Worm (Caenorhabditis elegans): ENCODE measurements around the gene cest-5.2.

Gene cest-5.2

DNA sequence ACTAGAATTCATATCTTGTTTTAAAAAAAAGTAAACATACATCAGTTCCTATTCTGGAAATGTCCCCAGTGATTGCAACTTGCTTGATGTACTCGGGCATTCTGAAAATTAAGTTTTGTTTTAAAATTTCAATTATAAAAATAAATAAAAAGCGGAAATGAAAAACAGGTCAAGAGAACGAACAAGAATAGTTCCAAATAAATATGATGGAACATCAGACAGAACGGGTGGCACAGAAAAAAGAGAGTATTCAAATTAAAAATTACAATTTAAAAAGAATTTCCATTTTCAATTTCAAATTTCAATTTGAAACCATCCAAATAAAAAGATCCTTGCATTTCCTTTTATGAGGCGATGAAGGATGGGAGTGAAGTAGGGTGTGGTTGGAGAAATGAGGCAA lies 6.5 kb downstream of the cest-5.2 start, which contains the start of gene C01B10.3:
C01B10.3 (minus strand) TSS at position 101 of the 400 bp plus-strand sequence.
- no peak for TF ChIP-seq xbp-1 (tag; optimal IDR thresholded peaks at IDR 0.05)
- no peak for TF ChIP-seq elt-2 (tag; optimal IDR thresholded peaks at IDR 0.05)
- no peak for TF ChIP-seq nhr-84 (tag; optimal IDR thresholded peaks at IDR 0.05)
- TF ChIP-seq egl-27 (tag; optimal IDR thresholded peaks at IDR 0.05) = no peak
- no peak for TF ChIP-seq lin-15B (tag; optimal IDR thresholded peaks at IDR 0.05)
- TF ChIP-seq unc-86 (tag; optimal IDR thresholded peaks at IDR 0.05) = no peak
- TF ChIP-seq fkh-8 (tag; optimal IDR thresholded peaks at IDR 0.05) = no peak
- no peak for TF ChIP-seq aly-2 (tag; optimal IDR thresholded peaks at IDR 0.05)
- no peak for TF ChIP-seq nhr-85 (tag)
- TF ChIP-seq snpc-4 (tag; optimal IDR thresholded peaks at IDR 0.05) = no peak
- TF ChIP-seq nhr-19 (GFP tag; conservative IDR thresholded peaks at IDR 0.05) = no peak
- TF ChIP-seq zag-1 (tag; optimal IDR thresholded peaks at IDR 0.05) = no peak
- TF ChIP-seq unc-62 (GFP tag; optimal IDR thresholded peaks at IDR 0.05) = no peak
- TF ChIP-seq alr-1 (tag; optimal IDR thresholded peaks at IDR 0.05; ENCODE audit: borderline replicate concordance) = no peak
- TF ChIP-seq nhr-47 (tag; optimal IDR thresholded peaks at IDR 0.05) = no peak
- no peak for TF ChIP-seq pax-3 (tag; optimal IDR thresholded peaks at IDR 0.05)
- TF ChIP-seq ceh-63 (GFP tag; optimal IDR thresholded peaks at IDR 0.05) = no peak

DNA sequence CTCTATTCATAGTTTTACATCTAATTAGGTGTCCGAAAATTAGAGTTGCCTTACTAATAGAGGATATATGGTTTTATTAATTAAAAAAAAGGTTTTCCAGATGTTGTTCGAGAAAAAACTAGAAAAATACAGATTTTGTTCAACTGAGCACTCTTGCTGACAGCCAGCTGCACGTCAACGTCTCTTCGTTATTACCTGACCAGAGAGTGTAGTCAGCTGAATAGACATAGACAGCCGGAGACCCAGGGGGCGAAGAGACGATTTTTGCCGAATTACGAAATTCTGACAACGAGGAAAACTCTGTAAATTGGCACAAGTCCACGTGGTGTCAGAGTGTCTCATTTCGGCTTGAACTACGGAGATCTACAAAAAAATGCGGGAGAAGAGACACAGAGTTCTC lies 9.1 kb downstream of the cest-5.2 start:
- TF ChIP-seq mdl-1 (tag; optimal IDR thresholded peaks at IDR 0.05) (peak in 1 of 2 experiments; percentile 2), skn-1 (tag; optimal IDR thresholded peaks at IDR 0.05) (peak; percentile 48), nhr-20 (tag; optimal IDR thresholded peaks at IDR 0.05) (peak; percentile 24), fkh-10 (GFP tag; optimal IDR thresholded peaks at IDR 0.05) (no peak), lin-13 (GFP tag; optimal IDR thresholded peaks at IDR 0.05) (no peak), efl-1 (optimal IDR thresholded peaks at IDR 0.05) (peak; percentile 12 to 53), efl-1 (GFP tag; optimal IDR thresholded peaks at IDR 0.05 in 1 of 2) (peak in 1 of 2 experiments; percentile 89), ztf-11 (tag; optimal IDR thresholded peaks at IDR 0.05) (no peak), lin-35 (GFP tag; optimal IDR thresholded peaks at IDR 0.05) (peak in 1 of 2 experiments; percentile 36), ceh-82 (tag; optimal IDR thresholded peaks at IDR 0.05) (peak in 1 of 3 experiments; percentile 16), lsy-2 (tag; optimal IDR thresholded peaks at IDR 0.05) (peak in 1 of 2 experiments; percentile 42)

DNA sequence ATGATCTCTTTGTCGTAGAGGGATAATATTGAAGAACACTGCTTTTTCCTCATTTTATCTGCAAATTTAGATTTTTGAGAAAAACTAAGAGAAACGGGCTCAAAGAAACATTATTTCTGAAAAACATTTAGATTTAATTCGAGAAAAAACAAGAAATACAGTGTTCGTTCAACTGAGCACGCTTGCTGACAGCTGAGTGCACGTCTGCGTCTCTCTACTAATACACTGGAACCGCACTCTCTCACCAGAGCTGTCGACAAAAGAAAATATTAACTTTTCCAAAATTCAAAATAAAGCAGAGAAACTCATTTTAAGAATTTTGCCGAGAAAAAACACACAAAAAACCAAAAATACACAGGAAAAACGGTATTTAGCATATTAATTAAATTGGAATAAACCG lies 14.4 kb downstream of the cest-5.2 start, which contains the start of gene drh-1:
drh-1 (minus strand) TSS at position 58 of the 400 bp plus-strand sequence.
- TF ChIP-seq tlp-1 (tag; optimal IDR thresholded peaks at IDR 0.05) = no peak
- no peak for TF ChIP-seq fkh-4 (tag; optimal IDR thresholded peaks at IDR 0.05; ENCODE audit: borderline replicate concordance)
- peak in 1 of 2 experiments; percentile 52 for TF ChIP-seq lsy-2 (tag; optimal IDR thresholded peaks at IDR 0.05)
- TF ChIP-seq efl-1 (optimal IDR thresholded peaks at IDR 0.05) = peak; percentile 19 to 29
- TF ChIP-seq efl-1 (GFP tag; optimal IDR thresholded peaks at IDR 0.05 in 1 of 2) = no peak
- no peak for TF ChIP-seq isw-1 (GFP tag; IDR thresholded peaks at IDR 0.05)
- TF ChIP-seq lin-14 (GFP tag; optimal IDR thresholded peaks at IDR 0.05) = peak; percentile 50
- TF ChIP-seq nhr-20 (tag; optimal IDR thresholded peaks at IDR 0.05) = no peak
- no peak for TF ChIP-seq hlh-17 (GFP tag; optimal IDR thresholded peaks at IDR 0.05; ENCODE audit: borderline replicate concordance)
- no peak for TF ChIP-seq ceh-88 (GFP tag; IDR thresholded peaks at IDR 0.05)
- no peak for TF ChIP-seq dsc-1 (tag; optimal IDR thresholded peaks at IDR 0.05)
- no peak for TF ChIP-seq grh-1 (GFP tag; IDR thresholded peaks at IDR 0.05)
- TF ChIP-seq aha-1 (tag; optimal IDR thresholded peaks at IDR 0.05) = no peak
- TF ChIP-seq dpl-1 (GFP tag; optimal IDR thresholded peaks at IDR 0.05) = peak in 1 of 3 experiments; percentile 30
- TF ChIP-seq lin-35 (GFP tag; optimal IDR thresholded peaks at IDR 0.05) = peak in 1 of 2 experiments; percentile 6
- no peak for TF ChIP-seq lin-39 (tag; optimal IDR thresholded peaks at IDR 0.05)

Measured in whole organism, L1 larva.